Worm (Caenorhabditis elegans): Measurements from ENCODE around the gene C27D6.15.

Gene C27D6.15

ce11 chrII:5171610-5172009 is at the start of gene C27D6.15:
C27D6.15 (plus strand) TSS chrII:5171910.
- no peak for TF ChIP-seq elt-3 (tag; optimal IDR thresholded peaks at IDR 0.05)
- no peak for TF ChIP-seq nhr-21 (tag; optimal IDR thresholded peaks at IDR 0.05)
- TF ChIP-seq blmp-1 (tag; optimal IDR thresholded peaks at IDR 0.05; ENCODE audit: insufficient read depth): no peak
- no peak for TF ChIP-seq unc-39 (tag; optimal IDR thresholded peaks at IDR 0.05)
- no peak for TF ChIP-seq zag-1 (tag; optimal IDR thresholded peaks at IDR 0.05)
- TF ChIP-seq sem-4 (tag; optimal IDR thresholded peaks at IDR 0.05): no peak
- TF ChIP-seq F13H6.1 (tag; optimal IDR thresholded peaks at IDR 0.05): no peak
- no peak for TF ChIP-seq aly-2 (tag; optimal IDR thresholded peaks at IDR 0.05)
- TF ChIP-seq nhr-237 (tag; optimal IDR thresholded peaks at IDR 0.05): no peak
- TF ChIP-seq alr-1 (tag; optimal IDR thresholded peaks at IDR 0.05): no peak
- no peak for TF ChIP-seq nhr-25 (tag; optimal IDR thresholded peaks at IDR 0.05)
- no peak for TF ChIP-seq ama-1 (optimal IDR thresholded peaks at IDR 0.05)
- TF ChIP-seq ZK546.5 (tag; optimal IDR thresholded peaks at IDR 0.05): no peak
- TF ChIP-seq mab-5 (tag; optimal IDR thresholded peaks at IDR 0.05): no peak
- TF ChIP-seq elt-1 (tag; optimal IDR thresholded peaks at IDR 0.05): no peak
- TF ChIP-seq sma-3 (GFP tag; optimal IDR thresholded peaks at IDR 0.05): no peak
- TF ChIP-seq dmd-4 (tag; optimal IDR thresholded peaks at IDR 0.05): no peak
- no peak for TF ChIP-seq mbf-1 (tag; optimal IDR thresholded peaks at IDR 0.05)
- TF ChIP-seq ztf-1 (GFP tag; conservative IDR thresholded peaks at IDR 0.05): no peak
- no peak for TF ChIP-seq peb-1 (tag; optimal IDR thresholded peaks at IDR 0.05)

DNA sequence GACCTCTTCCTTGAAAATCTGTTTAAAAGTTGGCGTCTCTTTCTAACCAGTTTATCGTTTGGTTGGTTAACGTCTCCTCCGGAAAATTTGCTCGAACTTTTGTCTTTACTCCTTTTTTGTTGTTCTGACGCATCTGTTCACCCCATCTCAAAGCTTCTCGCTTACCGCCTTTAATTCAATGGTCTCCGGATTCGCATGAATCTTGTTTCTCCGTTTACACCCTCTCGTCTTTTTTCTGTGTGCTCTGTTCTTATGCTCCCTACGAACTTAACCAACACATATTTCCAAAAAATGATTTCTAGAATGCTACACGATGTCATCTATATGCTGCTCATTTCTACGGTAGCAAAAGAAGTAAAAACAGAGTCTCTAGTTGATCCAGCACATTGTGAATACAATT is 41.6 kb upstream of the C27D6.15 start, which contains the start of gene lgc-56:
Gene lgc-56, plus strand, starts transcription at position 301 of the 400 bp plus-strand sequence.
- no peak for TF ChIP-seq ztf-4 (tag; optimal IDR thresholded peaks at IDR 0.05)
- TF ChIP-seq nhr-129 (tag; optimal IDR thresholded peaks at IDR 0.05): no peak
- no peak for TF ChIP-seq nhr-10 (tag; optimal IDR thresholded peaks at IDR 0.05)
- TF ChIP-seq nhr-21 (tag; optimal IDR thresholded peaks at IDR 0.05): no peak
- no peak for TF ChIP-seq gmeb-1 (tag; optimal IDR thresholded peaks at IDR 0.05)
- no peak for TF ChIP-seq mbf-1 (tag; optimal IDR thresholded peaks at IDR 0.05)
- TF ChIP-seq nhr-77 (tag; optimal IDR thresholded peaks at IDR 0.05): no peak
- no peak for TF ChIP-seq unc-39 (tag; optimal IDR thresholded peaks at IDR 0.05)

- TF ChIP-seq unc-55 (GFP tag; optimal IDR thresholded peaks at IDR 0.05): no peak
- no peak for TF ChIP-seq alr-1 (tag; optimal IDR thresholded peaks at IDR 0.05)
- no peak for TF ChIP-seq ceh-16 (tag; optimal IDR thresholded peaks at IDR 0.05)
- TF ChIP-seq nhr-10 (tag; optimal IDR thresholded peaks at IDR 0.05): no peak
- TF ChIP-seq nhr-23 (tag; optimal IDR thresholded peaks at IDR 0.05): no peak
- no peak for TF ChIP-seq mbf-1 (tag; optimal IDR thresholded peaks at IDR 0.05)
- TF ChIP-seq mab-5 (tag; optimal IDR thresholded peaks at IDR 0.05): no peak
- TF ChIP-seq ceh-82 (tag; optimal IDR thresholded peaks at IDR 0.05): no peak
- no peak for TF ChIP-seq nhr-237 (tag; optimal IDR thresholded peaks at IDR 0.05)
- no peak for TF ChIP-seq mdl-1 (tag; optimal IDR thresholded peaks at IDR 0.05)
- no peak for TF ChIP-seq ztf-11 (tag; optimal IDR thresholded peaks at IDR 0.05)
- TF ChIP-seq sma-3 (GFP tag; optimal IDR thresholded peaks at IDR 0.05): no peak
- no peak for TF ChIP-seq nhr-6 (tag; optimal IDR thresholded peaks at IDR 0.05)
- TF ChIP-seq R02D3.7 (tag; optimal IDR thresholded peaks at IDR 0.05): no peak
- no peak for TF ChIP-seq peb-1 (tag; optimal IDR thresholded peaks at IDR 0.05)
- no peak for TF ChIP-seq fos-1 (tag; optimal IDR thresholded peaks at IDR 0.05)
- no peak for TF ChIP-seq crh-2 (tag; optimal IDR thresholded peaks at IDR 0.05)
- TF ChIP-seq lin-11 (tag; optimal IDR thresholded peaks at IDR 0.05): no peak
- no peak for TF ChIP-seq unc-62 (GFP tag; optimal IDR thresholded peaks at IDR 0.05)
Measured at ce11 chrII:5131800-5132199, 39.9 kb upstream of the C27D6.15 start.

DNA sequence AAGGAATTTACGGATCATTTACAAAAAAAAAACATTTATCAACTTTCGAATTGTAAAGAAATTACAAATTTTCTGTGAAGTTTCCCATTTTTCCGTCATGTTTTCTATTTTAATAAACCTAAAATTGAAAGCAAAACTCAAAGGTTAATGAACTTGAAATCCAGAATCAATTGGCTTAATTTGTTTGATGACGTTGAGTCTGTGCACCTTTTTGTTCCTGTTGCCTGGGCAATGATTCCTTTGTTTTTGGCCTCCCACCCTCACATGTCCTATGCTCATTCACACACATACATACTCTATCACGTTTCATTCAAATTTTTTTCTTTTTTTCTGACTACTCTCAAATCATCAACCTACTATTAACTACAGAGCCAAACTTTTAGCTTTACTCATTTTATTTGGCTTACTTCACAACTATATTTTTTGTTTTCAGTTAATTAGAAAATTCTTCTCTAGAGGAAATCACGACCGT is 35.4 kb upstream of the C27D6.15 start, which contains the start of gene F58A6.2:
Gene F58A6.2, plus strand, starts transcription at position 422 of the 472 bp plus-strand sequence.
- TF ChIP-seq crh-2 (tag; optimal IDR thresholded peaks at IDR 0.05): no peak
- no peak for TF ChIP-seq unc-62 (GFP tag; optimal IDR thresholded peaks at IDR 0.05)
- TF ChIP-seq peb-1 (tag; optimal IDR thresholded peaks at IDR 0.05): no peak
- TF ChIP-seq lin-13 (GFP tag; optimal IDR thresholded peaks at IDR 0.05): no peak
- no peak for TF ChIP-seq ama-1 (optimal IDR thresholded peaks at IDR 0.05)
- TF ChIP-seq nhr-237 (tag; optimal IDR thresholded peaks at IDR 0.05): no peak
- TF ChIP-seq nhr-25 (tag; optimal IDR thresholded peaks at IDR 0.05): no peak
